Fruit fly (Drosophila melanogaster): Measurements from ENCODE around the gene CG45067.

The CG45067 gene

dm6 chr3L:3161968-3162367, 47.7 kb upstream of the CG45067 start, which contains the start of gene rasp (continued):
- peak; percentile 47 for TF ChIP-seq CG2129 (GFP tag; IDR thresholded peaks at IDR 0.05; ENCODE audit: partially characterized antibody)
- peak; percentile 51 for TF ChIP-seq MBD-R2 (GFP tag; IDR thresholded peaks at IDR 0.05)
- TF ChIP-seq gt (GFP tag; IDR thresholded peaks at IDR 0.05), result no peak
- TF ChIP-seq MESR4 (GFP tag; optimal IDR thresholded peaks at IDR 0.05), result peak; percentile 48
- no peak for TF ChIP-seq yki (optimal IDR thresholded peaks at IDR 0.05)
- no peak for TF ChIP-seq Chrac-16 (GFP tag; optimal IDR thresholded peaks at IDR 0.05)
- TF ChIP-seq CG15514 (GFP tag; optimal IDR thresholded peaks at IDR 0.05), result peak; percentile 42
- TF ChIP-seq CG1603 (tag; optimal IDR thresholded peaks at IDR 0.05), result peak; percentile 21
- no peak for TF ChIP-seq CG7745 (tag; optimal IDR thresholded peaks at IDR 0.05)
- TF ChIP-seq ftz-f1 (GFP tag; optimal IDR thresholded peaks at IDR 0.05), result peak; percentile 41
- no peak for TF ChIP-seq D (optimal IDR thresholded peaks at IDR 0.05)
- no peak for TF ChIP-seq D (GFP tag; optimal IDR thresholded peaks at IDR 0.05)
- TF ChIP-seq sens (GFP tag), result no peak
- TF ChIP-seq CG17612 (GFP tag; IDR thresholded peaks at IDR 0.05), result no peak
- peak in 1 of 3 experiments; percentile 8 for TF ChIP-seq Stat92E (GFP tag; optimal IDR thresholded peaks at IDR 0.05)
- no peak for TF ChIP-seq Elba2 (GFP tag; optimal IDR thresholded peaks at IDR 0.05)
- TF ChIP-seq pho (GFP tag; optimal IDR thresholded peaks at IDR 0.05), result no peak
- TF ChIP-seq sim (GFP tag; IDR thresholded peaks at IDR 0.05), result no peak
- peak; percentile 44 for TF ChIP-seq Med (GFP tag)
- TF ChIP-seq Doc3 (GFP tag; IDR thresholded peaks at IDR 0.05; ENCODE audit: partially characterized antibody), result 0 out of 3 replicates have a peak, but pooled peaks have one; percentile 38
- 0 out of 2 replicates have a peak, but pooled peaks have one; percentile 29 for TF ChIP-seq sna (GFP tag; IDR thresholded peaks at IDR 0.05; ENCODE audit: partially characterized antibody)
- TF ChIP-seq CG6854 (GFP tag; optimal IDR thresholded peaks at IDR 0.05), result no peak

dm6 chr3L:3159309-3160194, 45.3 kb upstream of the CG45067 start, which contains the start of the genes ND-30 and CG15812:
ND-30 (minus strand) TSS chr3L:3159578.
CG15812 (plus strand) TSS chr3L:3159991.
- TF ChIP-seq Fer2 (tag; optimal IDR thresholded peaks at IDR 0.05) (no peak), Six4 (GFP tag; optimal IDR thresholded peaks at IDR 0.05) (no peak), schlank (tag; optimal IDR thresholded peaks at IDR 0.05) (no peak), CG32772 (GFP tag; IDR thresholded peaks at IDR 0.05) (no peak), ara (GFP tag; IDR thresholded peaks at IDR 0.05) (no peak), Dll (GFP tag; IDR thresholded peaks at IDR 0.05; ENCODE audit: partially characterized antibody) (0 out of 4 replicates have a peak, but pooled peaks have one; percentile 14), D (optimal IDR thresholded peaks at IDR 0.05) (no peak), D (GFP tag; optimal IDR thresholded peaks at IDR 0.05) (no peak), otp (GFP tag; IDR thresholded peaks at IDR 0.05) (no peak), CG18764 (GFP tag; optimal IDR thresholded peaks at IDR 0.05) (no peak), Taf1 (GFP tag; IDR thresholded peaks at IDR 0.05) (no peak), mld (GFP tag; IDR thresholded peaks at IDR 0.05; ENCODE audit: partially characterized antibody) (no peak), Asciz (GFP tag; optimal IDR thresholded peaks at IDR 0.05) (no peak), sisA (GFP tag; IDR thresholded peaks at IDR 0.05) (no peak), fd3F (GFP tag; optimal IDR thresholded peaks at IDR 0.05) (no peak), CG3065 (GFP tag; optimal IDR thresholded peaks at IDR 0.05) (no peak), CoRest (tag; optimal IDR thresholded peaks at IDR 0.05) (no peak), bab2 (GFP tag; optimal IDR thresholded peaks at IDR 0.05) (no peak), Aef1 (GFP tag; IDR thresholded peaks at IDR 0.05) (no peak), grn (GFP tag; optimal IDR thresholded peaks at IDR 0.05) (no peak), yki (optimal IDR thresholded peaks at IDR 0.05) (no peak), CG3726 (GFP tag; IDR thresholded peaks at IDR 0.05) (no peak), Stat92E (GFP tag; optimal IDR thresholded peaks at IDR 0.05) (peak in 1 of 3 experiments; percentile 43), CG18599 (GFP tag; optimal IDR thresholded peaks at IDR 0.05) (no peak), CG12391 (tag; optimal IDR thresholded peaks at IDR 0.05) (peak; percentile 58), CG11695 (GFP tag; IDR thresholded peaks at IDR 0.05) (no peak), CG18262 (tag; optimal IDR thresholded peaks at IDR 0.05) (no peak), pan (optimal IDR thresholded peaks at IDR 0.05) (no peak), pan (GFP tag; optimal IDR thresholded peaks at IDR 0.05 in 1 of 2, IDR thresholded peaks at IDR 0.05 in 1 of 2) (no peak), bsh (GFP tag; optimal IDR thresholded peaks at IDR 0.05) (no peak), HLH54F (GFP tag; optimal IDR thresholded peaks at IDR 0.05) (no peak)

All from whole organism, embryonic.